Worm (Caenorhabditis elegans): ENCODE measurements around the gene lido-4.

ce11 chrX:17063749-17064252 lies 43.8 kb downstream of the lido-4 start:
- TF ChIP-seq ztf-11 (tag; optimal IDR thresholded peaks at IDR 0.05) (no peak), flh-1 (GFP tag; optimal IDR thresholded peaks at IDR 0.05) (no peak), elt-3 (tag; optimal IDR thresholded peaks at IDR 0.05) (no peak), nhr-2 (tag; optimal IDR thresholded peaks at IDR 0.05) (no peak)
